Fruit fly (Drosophila melanogaster) whole organism, embryonic: Measurements from ENCODE around the gene CG5500.
A peak's percentile ranks its signal among the peaks of the same experiment; 100 is the strongest.

Experiments
- Adf1 ChIP-seq: fragments of 200-800 bp; sonication (Bioruptor generic); IDR thresholded peaks from 2 replicates; pipeline ENCODE4 v1.3.6; 2022; ENCODE audit warnings: missing biosample characterization, missing genetic modification characterization
- Atf3 ChIP-seq: fragments of 200-800 bp; sonication (Bioruptor generic); optimal IDR thresholded peaks from 3 replicates; lab custom pipeline; 2016; ENCODE audit warnings: missing biosample characterization, missing genetic modification characterization
- Blimp-1 ChIP-seq: fragments of 200-800 bp; sonication (Bioruptor generic); optimal IDR thresholded peaks from 3 replicates; lab custom pipeline; 2018; ENCODE audit warnings: missing biosample characterization, missing genetic modification characterization, mild to moderate bottlenecking, moderate library complexity, missing genetic modification reagents
- CG10267 ChIP-seq: fragments of 200-800 bp; sonication (Bioruptor generic); optimal IDR thresholded peaks from 2 replicates; lab custom pipeline; 2018; ENCODE audit warnings: missing biosample characterization, mild to moderate bottlenecking, missing genetic modification characterization, moderate library complexity
- CG10321 ChIP-seq: fragments of 200-800 bp; sonication (Bioruptor generic); IDR thresholded peaks from 2 replicates; pipeline ENCODE4 v1.3.6; 2022; ENCODE audit warnings: missing biosample characterization, missing genetic modification characterization
- CG10565 ChIP-seq: fragments of 200-800 bp; sonication (Bioruptor generic); optimal IDR thresholded peaks from 3 replicates; lab custom pipeline; 2016; ENCODE audit warnings: missing biosample characterization, mild to moderate bottlenecking, missing genetic modification characterization
- CG11695 ChIP-seq: fragments of 200-800 bp; sonication (Bioruptor generic); IDR thresholded peaks from 3 replicates; pipeline ENCODE4 v1.3.6; 2022; ENCODE audit warnings: missing biosample characterization, missing genetic modification characterization
- CG12155 ChIP-seq: fragments of 200-800 bp; sonication (Bioruptor generic); optimal IDR thresholded peaks from 3 replicates; lab custom pipeline; 2016; ENCODE audit warnings: missing biosample characterization, missing genetic modification characterization
- CG13894 ChIP-seq: fragments of 200-800 bp; sonication (Bioruptor generic); optimal IDR thresholded peaks from 3 replicates; lab custom pipeline; 2018; ENCODE audit warnings: missing biosample characterization, mild to moderate bottlenecking, missing genetic modification characterization, moderate library complexity
- CG1647 ChIP-seq: fragments of 200-800 bp; sonication (Bioruptor generic); optimal IDR thresholded peaks from 3 replicates; lab custom pipeline; 2016; ENCODE audit warnings: missing biosample characterization, missing genetic modification characterization
- CG17186 ChIP-seq: fragments of 200-800 bp; sonication (Bioruptor generic); optimal IDR thresholded peaks from 3 replicates; lab custom pipeline; 2017; ENCODE audit warnings: missing biosample characterization, missing genetic modification reagents, missing genetic modification characterization
- CG17385 ChIP-seq: fragments of 200-800 bp; sonication (Bioruptor generic); optimal IDR thresholded peaks from 3 replicates; lab custom pipeline; 2018; ENCODE audit warnings: missing biosample characterization, mild to moderate bottlenecking, missing genetic modification characterization
- CG2712 ChIP-seq: fragments of 200-800 bp; optimal IDR thresholded peaks from 3 replicates; lab custom pipeline; 2019; ENCODE audit warnings: missing biosample characterization, mild to moderate bottlenecking, missing genetic modification characterization, moderate library complexity
- CG42726 ChIP-seq: fragments of 200-800 bp; sonication (Bioruptor generic); IDR thresholded peaks from 2 replicates; pipeline ENCODE4 v1.3.6; 2022; ENCODE audit warnings: missing biosample characterization, missing genetic modification characterization; ENCODE audit not compliant: partially characterized antibody
- CG6683 ChIP-seq: fragments of 200-800 bp; sonication (Bioruptor generic); optimal IDR thresholded peaks from 2 replicates; lab custom pipeline; 2017; ENCODE audit warnings: missing biosample characterization, mild to moderate bottlenecking, missing genetic modification characterization, missing genetic modification reagents
- CG8281 ChIP-seq: fragments of 200-800 bp; sonication (Bioruptor generic); optimal IDR thresholded peaks from 2 replicates; lab custom pipeline; 2018; ENCODE audit warnings: missing biosample characterization, mild to moderate bottlenecking, missing genetic modification characterization, moderate library complexity
- CG9437 ChIP-seq: fragments of 200-800 bp; sonication (Bioruptor generic); optimal IDR thresholded peaks from 2 replicates; lab custom pipeline; 2018; ENCODE audit warnings: missing biosample characterization, mild to moderate bottlenecking, missing genetic modification characterization
- CG9727 ChIP-seq: fragments of 200-800 bp; sonication (Bioruptor generic); optimal IDR thresholded peaks from 3 replicates; lab custom pipeline; 2017; ENCODE audit warnings: missing biosample characterization, mild to moderate bottlenecking, missing genetic modification characterization
- D19B ChIP-seq: fragments of 200-800 bp; sonication (Bioruptor generic); optimal IDR thresholded peaks from 2 replicates; lab custom pipeline; 2017; ENCODE audit warnings: missing biosample characterization, mild to moderate bottlenecking, missing genetic modification characterization
- Dfd ChIP-seq, 2 experiments: fragments of >200 bp; optimal IDR thresholded peaks; 2 replicates each; lab custom pipeline; 2017; ENCODE audit warnings: missing biosample characterization in 2 of 2, missing genetic modification characterization in 2 of 2
- Dref ChIP-seq: fragments of 200-800 bp; sonication (Bioruptor generic); IDR thresholded peaks from 2 replicates; pipeline ENCODE4 v1.3.6; 2022; ENCODE audit warnings: missing biosample characterization, missing genetic modification characterization
- Drgx ChIP-seq: fragments of 200-800 bp; sonication (Bioruptor generic); IDR thresholded peaks from 2 replicates; pipeline ENCODE4 v1.3.6; 2022; ENCODE audit warnings: missing biosample characterization, missing genetic modification characterization
- Eip74EF ChIP-seq, 2 experiments: fragments of 200-800 bp in 1 of 2; fragments of >200 bp in 1 of 2; sonication (Bioruptor generic) in 1 of 2; optimal IDR thresholded peaks; 2 replicates each; lab custom pipeline; 2017 to 2019; ENCODE audit warnings: missing biosample characterization in 2 of 2, missing genetic modification characterization in 2 of 2, mild to moderate bottlenecking in 1 of 2, moderate library complexity in 1 of 2
- Gug ChIP-seq: fragments of 200-800 bp; sonication (Bioruptor generic); IDR thresholded peaks from 4 replicates; pipeline ENCODE4 v1.3.6; 2022; ENCODE audit warnings: missing biosample characterization, missing genetic modification characterization
- Hmx ChIP-seq: fragments of 200-800 bp; sonication (Bioruptor generic); optimal IDR thresholded peaks from 2 replicates; lab custom pipeline; 2016; ENCODE audit warnings: missing biosample characterization, missing genetic modification characterization
- Scr ChIP-seq: fragments of 200-800 bp; sonication (Bioruptor generic); IDR thresholded peaks from 2 replicates; pipeline ENCODE4 v1.3.6; 2022; ENCODE audit warnings: missing biosample characterization, missing genetic modification characterization; ENCODE audit not compliant: partially characterized antibody
- al ChIP-seq: fragments of 200-800 bp; sonication (Bioruptor generic); IDR thresholded peaks from 2 replicates; pipeline ENCODE4 v1.3.6; 2022; ENCODE audit warnings: missing biosample characterization, missing genetic modification characterization
- ap ChIP-seq: fragments of 200-800 bp; sonication (Bioruptor generic); IDR thresholded peaks from 2 replicates; pipeline ENCODE4 v1.3.6; 2022; ENCODE audit warnings: missing biosample characterization, missing genetic modification characterization
- chinmo ChIP-seq: fragments of 200-800 bp; sonication (Bioruptor generic); IDR thresholded peaks from 4 replicates; pipeline ENCODE4 v1.3.6; 2022; ENCODE audit warnings: missing biosample characterization, missing genetic modification characterization; ENCODE audit not compliant: partially characterized antibody
- crc ChIP-seq: fragments of 200-800 bp; sonication (Bioruptor generic); optimal IDR thresholded peaks from 2 replicates; lab custom pipeline; 2016; ENCODE audit warnings: missing biosample characterization, missing genetic modification characterization
- croc ChIP-seq: fragments of 200-800 bp; sonication (Bioruptor generic); conservative IDR thresholded peaks from 3 replicates; pipeline ENCODE4 v1.3.6; 2022; ENCODE audit warnings: missing biosample characterization, missing genetic modification characterization
- eyg ChIP-seq: fragments of 200-800 bp; sonication (Bioruptor generic); optimal IDR thresholded peaks from 3 replicates; lab custom pipeline; 2016; ENCODE audit warnings: missing biosample characterization, missing genetic modification characterization
- her ChIP-seq: fragments of 200-800 bp; sonication (Bioruptor generic); optimal IDR thresholded peaks from 2 replicates; lab custom pipeline; 2016; ENCODE audit warnings: missing biosample characterization, missing genetic modification characterization
- jing ChIP-seq: fragments of 200-800 bp; sonication (Bioruptor generic); optimal IDR thresholded peaks from 2 replicates; lab custom pipeline; 2018; ENCODE audit warnings: missing biosample characterization, mild to moderate bottlenecking, missing genetic modification characterization
- kay ChIP-seq: fragments of 200-800 bp; sonication (Bioruptor generic); optimal IDR thresholded peaks from 2 replicates; lab custom pipeline; 2016; ENCODE audit warnings: missing biosample characterization, missing genetic modification characterization
- kni ChIP-seq: fragments of 200-800 bp; sonication (Bioruptor generic); optimal IDR thresholded peaks from 3 replicates; lab custom pipeline; 2017; ENCODE audit warnings: mild to moderate bottlenecking, missing biosample characterization, missing genetic modification reagents, missing genetic modification characterization
- nerfin-2 ChIP-seq: fragments of 200-800 bp; sonication (Bioruptor generic); IDR thresholded peaks from 2 replicates; pipeline ENCODE4 v1.3.6; 2022; ENCODE audit warnings: missing biosample characterization, missing genetic modification characterization; ENCODE audit not compliant: partially characterized antibody
- nmo ChIP-seq: fragments of 200-800 bp; sonication (Bioruptor generic); optimal IDR thresholded peaks from 2 replicates; lab custom pipeline; 2018; ENCODE audit warnings: missing biosample characterization, mild to moderate bottlenecking, missing genetic modification characterization, moderate library complexity
- prd ChIP-seq, 3 experiments: fragments of >200 bp in 2 of 3; fragments of 200-800 bp in 1 of 3; sonication (Bioruptor generic) in 1 of 3; optimal IDR thresholded peaks in 2 of 3; IDR thresholded peaks in 1 of 3; 2 replicates in 2 of 3; 3 replicates in 1 of 3; pipeline versions ENCODE4 v1.3.6 to Lab custom; 2017 to 2022; ENCODE audit warnings: missing biosample characterization in 1 of 3, missing genetic modification characterization in 1 of 3
- pros ChIP-seq: fragments of 200-800 bp; sonication (Bioruptor generic); optimal IDR thresholded peaks from 3 replicates; lab custom pipeline; 2019; ENCODE audit warnings: missing biosample characterization, mild to moderate bottlenecking, missing genetic modification characterization, moderate library complexity
- psq ChIP-seq: fragments of 200-800 bp; sonication (Bioruptor generic); optimal IDR thresholded peaks from 2 replicates; lab custom pipeline; 2017; ENCODE audit warnings: missing biosample characterization, missing genetic modification characterization
- sens-2 ChIP-seq: fragments of 200-800 bp; sonication (Bioruptor generic); IDR thresholded peaks from 2 replicates; pipeline ENCODE4 v1.3.6; 2022; ENCODE audit warnings: missing biosample characterization, missing genetic modification characterization
- sob ChIP-seq: fragments of 200-800 bp; sonication (Bioruptor generic); IDR thresholded peaks from 2 replicates; pipeline ENCODE4 v1.3.6; 2022; ENCODE audit warnings: missing biosample characterization, missing genetic modification characterization
- stwl ChIP-seq: fragments of 200-800 bp; sonication (Bioruptor generic); optimal IDR thresholded peaks from 3 replicates; lab custom pipeline; 2018; ENCODE audit warnings: missing biosample characterization, mild to moderate bottlenecking, missing genetic modification characterization, moderate library complexity
- tgo ChIP-seq: fragments of 200-800 bp; sonication (Bioruptor generic); IDR thresholded peaks from 3 replicates; pipeline ENCODE4 v1.3.6; 2022; ENCODE audit warnings: missing biosample characterization, missing genetic modification characterization
- tin ChIP-seq: fragments of 200-800 bp; sonication (Bioruptor generic); optimal IDR thresholded peaks from 3 replicates; lab custom pipeline; 2016; ENCODE audit warnings: missing biosample characterization, missing genetic modification characterization
- trem ChIP-seq: fragments of 200-800 bp; optimal IDR thresholded peaks from 3 replicates; lab custom pipeline; 2019; ENCODE audit warnings: missing biosample characterization, mild to moderate bottlenecking, missing genetic modification characterization, moderate library complexity
- tx ChIP-seq: fragments of 200-800 bp; sonication (Bioruptor generic); optimal IDR thresholded peaks from 2 replicates; lab custom pipeline; 2016; ENCODE audit warnings: missing biosample characterization, missing genetic modification characterization
- usp ChIP-seq: fragments of >200 bp; optimal IDR thresholded peaks from 2 replicates; lab custom pipeline; 2017; ENCODE audit warnings: missing biosample characterization, missing genetic modification characterization

CG5500 gene

dm6 chr3R:26888086-26888724 lies 11.8 kb downstream of the CG5500 start (continued):
- TF ChIP-seq CG42726 (GFP tag; lab: Robert Waterston, UW) (no peak), croc (GFP tag; lab: Robert Waterston, UW) (no peak), nerfin-2 (GFP tag; lab: Robert Waterston, UW) (no peak), Scr (GFP tag; lab: Robert Waterston, UW) (no peak), CG2712 (tag; lab: Kevin White, UChicago) (peak; percentile 56), sens-2 (GFP tag; lab: Robert Waterston, UW) (no peak), Eip74EF (GFP tag; optimal IDR thresholded peaks at IDR 0.05; lab: Kevin White, UChicago) (peak in 1 of 2 experiments; percentile 60), jing (GFP tag; lab: Kevin White, UChicago) (no peak), CG12155 (GFP tag; lab: Kevin White, UChicago) (peak; percentile 17), chinmo (no peak), Gug (no peak), CG13894 (peak; percentile 81), al (GFP tag; lab: Robert Waterston, UW) (peak; percentile 53; the same call in 1 of the 2 replicates), Dref (GFP tag; lab: Robert Waterston, UW) (no peak), prd (optimal IDR thresholded peaks at IDR 0.05; lab: Kevin White, UChicago) (no peak), prd (GFP tag; IDR thresholded peaks at IDR 0.05; lab: Robert Waterston, UW) (peak; percentile 41; the same call in 1 of the 3 replicates), kay (GFP tag; lab: Kevin White, UChicago) (peak; percentile 11), CG17186 (GFP tag; lab: Kevin White, UChicago) (no peak), CG10267 (tag; lab: Kevin White, UChicago) (peak; percentile 32), CG9727 (GFP tag; lab: Kevin White, UChicago) (peak; percentile 23), usp (GFP tag; lab: Kevin White, UChicago) (no peak), tin (GFP tag; lab: Kevin White, UChicago) (no peak), Adf1 (GFP tag; lab: Robert Waterston, UW) (no peak), sob (peak; percentile 30; the same call in 1 of the 2 replicates), Drgx (no peak; the same call in 1 of the 2 replicates), CG8281 (tag; lab: Kevin White, UChicago) (peak; percentile 24), CG6683 (no peak), her (GFP tag; lab: Kevin White, UChicago) (no peak), CG17385 (GFP tag; lab: Kevin White, UChicago) (peak; percentile 55), trem (tag; lab: Kevin White, UChicago) (no peak), CG10321 (GFP tag; lab: Robert Waterston, UW) (peak; percentile 82), tgo (GFP tag; lab: Robert Waterston, UW) (peak; percentile 57; the same call in 2 of the 3 replicates), kni (GFP tag; lab: Kevin White, UChicago) (no peak), D19B (GFP tag; lab: Kevin White, UChicago) (no peak), Hmx (GFP tag; lab: Kevin White, UChicago) (no peak), Blimp-1 (GFP tag; lab: Kevin White, UChicago) (peak; percentile 84), crc (no peak), pros (GFP tag; lab: Kevin White, UChicago) (no peak), CG1647 (GFP tag; lab: Kevin White, UChicago) (no peak), psq (GFP tag; lab: Kevin White, UChicago) (no peak), CG11695 (GFP tag; lab: Robert Waterston, UW) (peak; percentile 69), eyg (GFP tag; lab: Kevin White, UChicago) (no peak), Atf3 (GFP tag; lab: Kevin White, UChicago) (no peak), Dfd (GFP tag; optimal IDR thresholded peaks at IDR 0.05; lab: Kevin White, UChicago) (no peak), ap (no peak), nmo (GFP tag; lab: Kevin White, UChicago) (peak; percentile 55), stwl (no peak), tx (GFP tag; lab: Kevin White, UChicago) (no peak), CG10565 (GFP tag; lab: Kevin White, UChicago) (no peak), CG9437 (GFP tag; lab: Kevin White, UChicago) (peak; percentile 25)
